Worm (Caenorhabditis elegans) whole organism, dauer: Measurements from ENCODE around the gene ZK757.2.

ENCODE experiments used
- unc-62 ChIP-seq: sonication (generic microtip); optimal IDR thresholded peaks from 2 replicates; lab custom pipeline; 2017; ENCODE audit warnings: missing biosample characterization, missing genetic modification reagents, missing genetic modification characterization

The ZK757.2 gene

ce11 chrIII:9853667-9854620 lies 24.8 kb downstream of the ZK757.2 start:
- TF ChIP-seq unc-62 (GFP tag; lab: Kevin White, UChicago) = no peak

- no peak for TF ChIP-seq unc-62 (GFP tag; lab: Kevin White, UChicago)
Measured at ce11 chrIII:9851547-9851946, 27.2 kb downstream of the ZK757.2 start, which contains the start of gene K11H3.3. TSS of gene K11H3.3 (plus strand) at chrIII:9851854.

- no peak for TF ChIP-seq unc-62 (GFP tag; lab: Kevin White, UChicago)
Measured at ce11 chrIII:9850877-9851276, 27.9 kb downstream of the ZK757.2 start.

ce11 chrIII:9849950-9850349 lies 28.8 kb downstream of the ZK757.2 start:
- no peak for TF ChIP-seq unc-62 (GFP tag; lab: Kevin White, UChicago)

- TF ChIP-seq unc-62 (GFP tag; lab: Kevin White, UChicago) = no peak
Measured at ce11 chrIII:9848603-9849002, 30.1 kb downstream of the ZK757.2 start.

ce11 chrIII:9848083-9848482 lies 30.6 kb downstream of the ZK757.2 start, which contains the start of gene mrpl-36:
TSS of gene mrpl-36 (minus strand) at chrIII:9848116.
- no peak for TF ChIP-seq unc-62 (GFP tag; lab: Kevin White, UChicago)

ce11 chrIII:9846093-9846492 lies 32.6 kb downstream of the ZK757.2 start, which contains the start of gene K11H3.2:
TSS of gene K11H3.2 (plus strand) at chrIII:9846393.
- no peak for TF ChIP-seq unc-62 (GFP tag; lab: Kevin White, UChicago)

ce11 chrIII:9843715-9844114 lies 35.0 kb downstream of the ZK757.2 start, which contains the start of gene K11H3.5:
TSS of gene K11H3.5 (plus strand) at chrIII:9843768.
- TF ChIP-seq unc-62 (GFP tag; lab: Kevin White, UChicago) = no peak

ce11 chrIII:9834888-9835287 lies 43.8 kb downstream of the ZK757.2 start, which contains the start of gene K11H3.8:
TSS of gene K11H3.8 (plus strand) at chrIII:9835188.
- no peak for TF ChIP-seq unc-62 (GFP tag; lab: Kevin White, UChicago)

- TF ChIP-seq unc-62 (GFP tag; lab: Kevin White, UChicago) = no peak
Measured at ce11 chrIII:9832569-9832968, 46.2 kb downstream of the ZK757.2 start.

ce11 chrIII:9830502-9830901 lies 48.2 kb downstream of the ZK757.2 start, which contains the start of gene ZK632.12:
TSS of gene ZK632.12 (plus strand) at chrIII:9830802.
- no peak for TF ChIP-seq unc-62 (GFP tag; lab: Kevin White, UChicago)

ce11 chrIII:9827163-9827951 lies 51.4 kb downstream of the ZK757.2 start, which contains the start of the genes ZK632.10 and ZK632.11:
TSS of gene ZK632.10 (minus strand) at chrIII:9827722.
TSS of gene ZK632.11 (plus strand) at chrIII:9827915.
- TF ChIP-seq unc-62 (GFP tag; lab: Kevin White, UChicago) = no peak

- no peak for TF ChIP-seq unc-62 (GFP tag; lab: Kevin White, UChicago)
Measured at ce11 chrIII:9826005-9826404, 52.7 kb downstream of the ZK757.2 start.

- TF ChIP-seq unc-62 (GFP tag; lab: Kevin White, UChicago) = no peak
Measured at ce11 chrIII:9825073-9825828, 53.5 kb downstream of the ZK757.2 start, which contains the start of gene ZK632.9. TSS of gene ZK632.9 (minus strand) at chrIII:9825432.
